Worm (Caenorhabditis elegans) whole organism, L1 larva: ENCODE results near the gene ZK897.10.

ENCODE experiments used
- aha-1 ChIP-seq: fragments of 150-350 bp; optimal IDR thresholded peaks from 2 replicates; lab custom pipeline; 2014; ENCODE audit warnings: missing biosample characterization, missing genetic modification characterization
- aly-2 ChIP-seq: fragments of 150-350 bp; optimal IDR thresholded peaks from 2 replicates; lab custom pipeline; 2014; ENCODE audit warnings: missing biosample characterization, missing genetic modification characterization
- efl-3 ChIP-seq: fragments of 200-800 bp; sonication (Bioruptor generic); optimal IDR thresholded peaks from 2 replicates; lab custom pipeline; 2018; ENCODE audit warnings: mild to moderate bottlenecking, missing genetic modification characterization, missing compliant biosample characterization
- egl-13 ChIP-seq: sonication (generic microtip); optimal IDR thresholded peaks from 2 replicates; lab custom pipeline; 2016; ENCODE audit warnings: missing genotype, missing genetic modification reagents, missing genetic modification characterization, missing compliant biosample characterization
- egl-27 ChIP-seq, 2 experiments: fragments of 150-350 bp in 1 of 2; sonication (generic microtip); optimal IDR thresholded peaks; 3 replicates each; lab custom pipeline; 2017 to 2018; ENCODE audit warnings: missing biosample characterization in 2 of 2, missing genetic modification characterization in 2 of 2, missing genetic modification reagents in 2 of 2
- grh-1 ChIP-seq: fragments of 200-800 bp; sonication (Bioruptor generic); IDR thresholded peaks from 2 replicates; pipeline ENCODE4 v1.3.6; 2022; ENCODE audit warnings: missing genetic modification reagents, missing genetic modification characterization, missing compliant biosample characterization
- isw-1 ChIP-seq: fragments of 200-800 bp; sonication (Bioruptor generic); IDR thresholded peaks from 2 replicates; pipeline ENCODE4 v1.3.6; 2022; ENCODE audit warnings: missing genetic modification characterization, missing compliant biosample characterization
- lin-13 ChIP-seq: fragments of 150-350 bp; optimal IDR thresholded peaks from 2 replicates; lab custom pipeline; 2014; ENCODE audit warnings: missing biosample characterization, missing genetic modification reagents, missing genetic modification characterization
- lsy-2 ChIP-seq, 2 experiments: fragments of 150-350 bp; optimal IDR thresholded peaks; 2 replicates each; lab custom pipeline; 2014; ENCODE audit warnings: missing biosample characterization in 2 of 2, missing genetic modification characterization in 2 of 2
- skn-1 ChIP-seq: fragments of 150-350 bp; optimal IDR thresholded peaks from 2 replicates; lab custom pipeline; 2014; ENCODE audit warnings: missing biosample characterization, missing genetic modification characterization
- snpc-4 ChIP-seq: fragments of 150-350 bp; optimal IDR thresholded peaks from 2 replicates; lab custom pipeline; 2014; ENCODE audit warnings: missing biosample characterization, missing genetic modification characterization
- tbx-2 ChIP-seq: sonication (generic microtip); optimal IDR thresholded peaks from 2 replicates; lab custom pipeline; 2016; ENCODE audit warnings: missing genetic modification characterization, missing compliant biosample characterization
- unc-86 ChIP-seq: sonication (generic microtip); optimal IDR thresholded peaks from 2 replicates; lab custom pipeline; 2016; ENCODE audit warnings: missing genetic modification characterization, missing compliant biosample characterization

DNA sequence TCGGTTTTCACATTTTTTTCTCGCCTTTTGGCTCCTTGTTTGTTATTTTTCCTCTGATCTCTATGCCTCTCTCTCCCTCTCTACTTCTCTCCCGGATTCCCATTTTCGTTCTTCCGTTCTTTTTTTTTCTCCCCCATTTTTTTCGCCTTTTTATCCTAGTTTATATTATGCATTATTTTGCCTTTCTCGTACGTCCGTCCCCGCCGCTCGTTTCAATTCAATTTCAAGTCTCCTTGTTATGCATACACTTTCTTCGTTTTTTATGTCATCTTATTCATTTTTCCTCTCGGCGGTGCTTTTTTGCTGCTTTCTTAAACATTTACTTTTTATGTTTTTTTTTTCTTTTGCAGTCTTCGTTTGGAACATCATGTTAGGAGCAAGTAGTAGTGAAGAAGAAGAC is 8.4 kb downstream of the ZK897.10 start, which contains the start of gene unc-31:
- TF ChIP-seq aha-1 (tag; lab: Kevin White, UChicago) (no peak), egl-27 (tag; optimal IDR thresholded peaks at IDR 0.05; lab: Kevin White, UChicago) (no peak), aly-2 (tag; lab: Kevin White, UChicago) (no peak), lin-13 (GFP tag; lab: Kevin White, UChicago) (no peak), isw-1 (GFP tag; lab: Robert Waterston, UW) (no peak), unc-86 (tag; lab: Kevin White, UChicago) (no peak), snpc-4 (tag; lab: Kevin White, UChicago) (no peak), skn-1 (tag; lab: Kevin White, UChicago) (no peak), lsy-2 (tag; optimal IDR thresholded peaks at IDR 0.05; lab: Kevin White, UChicago) (no peak), efl-3 (no peak), grh-1 (no peak), egl-13 (no peak), tbx-2 (no peak)
